Fruit fly (Drosophila melanogaster) whole organism, pupa: Measurements from ENCODE around the gene BBS8.
A peak's percentile ranks its signal among the peaks of the same experiment; 100 is the strongest.

Experiments used
- CG10348 ChIP-seq: fragments of 200-800 bp; sonication (Bioruptor generic); IDR thresholded peaks from 2 replicates; pipeline ENCODE4 v1.3.6; 2022; ENCODE audit warnings: missing biosample characterization, missing genetic modification characterization
- CG12605 ChIP-seq: fragments of 200-800 bp; sonication (Bioruptor generic); IDR thresholded peaks from 2 replicates; pipeline ENCODE4 v1.3.6; 2022; ENCODE audit warnings: missing biosample characterization, missing genetic modification characterization
- CG13204 ChIP-seq: fragments of 200-800 bp; sonication (Bioruptor generic); optimal IDR thresholded peaks from 2 replicates; lab custom pipeline; 2018; ENCODE audit warnings: missing biosample characterization, mild to moderate bottlenecking, missing genetic modification characterization, moderate library complexity
- CG14655 ChIP-seq: fragments of 200-800 bp; sonication (Bioruptor generic); optimal IDR thresholded peaks from 3 replicates; lab custom pipeline; 2017; ENCODE audit warnings: mild to moderate bottlenecking, missing biosample characterization, missing genetic modification reagents, missing genetic modification characterization
- CG15710 ChIP-seq: fragments of 200-800 bp; sonication (Bioruptor generic); optimal IDR thresholded peaks from 2 replicates; lab custom pipeline; 2018; ENCODE audit warnings: missing biosample characterization, mild to moderate bottlenecking, missing genetic modification characterization, moderate library complexity
- CG17806 ChIP-seq: fragments of 200-800 bp; sonication (Bioruptor generic); optimal IDR thresholded peaks from 2 replicates; lab custom pipeline; 2018; ENCODE audit warnings: missing biosample characterization, mild to moderate bottlenecking, missing genetic modification characterization, moderate library complexity
- CG32121 ChIP-seq: fragments of 200-800 bp; sonication (Bioruptor generic); IDR thresholded peaks from 2 replicates; pipeline ENCODE4 v1.3.6; 2022; ENCODE audit warnings: missing biosample characterization, missing genetic modification characterization
- CG34367 ChIP-seq: fragments of 200-800 bp; sonication (Bioruptor generic); optimal IDR thresholded peaks from 2 replicates; lab custom pipeline; 2018; ENCODE audit warnings: missing biosample characterization, mild to moderate bottlenecking, missing genetic modification characterization
- CG4496 ChIP-seq: fragments of 200-800 bp; sonication (Bioruptor generic); IDR thresholded peaks from 3 replicates; pipeline ENCODE4 v1.3.6; 2022; ENCODE audit warnings: missing biosample characterization, missing genetic modification characterization
- CG8159 ChIP-seq: fragments of 200-800 bp; sonication (Bioruptor generic); optimal IDR thresholded peaks from 3 replicates; lab custom pipeline; 2018; ENCODE audit warnings: missing biosample characterization, mild to moderate bottlenecking, missing genetic modification characterization, moderate library complexity
- CG8301 ChIP-seq: fragments of 200-800 bp; sonication (Bioruptor generic); optimal IDR thresholded peaks from 2 replicates; lab custom pipeline; 2018; ENCODE audit warnings: missing biosample characterization, mild to moderate bottlenecking, missing genetic modification characterization
- CG9948 ChIP-seq: fragments of 200-800 bp; sonication (Bioruptor generic); optimal IDR thresholded peaks from 2 replicates; lab custom pipeline; 2018; ENCODE audit warnings: missing biosample characterization, mild to moderate bottlenecking, missing genetic modification characterization, moderate library complexity
- D1 ChIP-seq: fragments of 200-800 bp; sonication (Bioruptor generic); optimal IDR thresholded peaks from 2 replicates; lab custom pipeline; 2018; ENCODE audit warnings: missing biosample characterization, mild to moderate bottlenecking, missing genetic modification characterization, moderate library complexity
- EcR ChIP-seq: fragments of 200-800 bp; sonication (Bioruptor generic); optimal IDR thresholded peaks from 3 replicates; lab custom pipeline; 2019; ENCODE audit warnings: missing biosample characterization, missing genetic modification characterization, mild to moderate bottlenecking, moderate library complexity, missing genetic modification reagents
- Ets98B ChIP-seq: fragments of 200-800 bp; sonication (Bioruptor generic); IDR thresholded peaks from 2 replicates; pipeline ENCODE4 v1.3.6; 2022; ENCODE audit warnings: missing biosample characterization, missing genetic modification characterization
- Pif1A ChIP-seq: fragments of 200-800 bp; sonication (Bioruptor generic); optimal IDR thresholded peaks from 3 replicates; lab custom pipeline; 2016; ENCODE audit warnings: missing biosample characterization, missing genetic modification characterization
- Pif1B ChIP-seq: fragments of 200-800 bp; sonication (Bioruptor generic); optimal IDR thresholded peaks from 3 replicates; lab custom pipeline; 2016; ENCODE audit warnings: missing biosample characterization, missing genetic modification characterization
- Snoo ChIP-seq: fragments of 200-800 bp; sonication (Bioruptor generic); optimal IDR thresholded peaks from 3 replicates; lab custom pipeline; 2017; ENCODE audit warnings: missing biosample characterization, mild to moderate bottlenecking, missing genetic modification characterization, inconsistent platforms
- fd96Ca ChIP-seq: fragments of 200-800 bp; sonication (Bioruptor generic); IDR thresholded peaks from 3 replicates; pipeline ENCODE4 v1.3.6; 2022; ENCODE audit warnings: missing biosample characterization, missing genetic modification characterization
- gl ChIP-seq: fragments of 200-800 bp; sonication (Bioruptor generic); optimal IDR thresholded peaks from 2 replicates; lab custom pipeline; 2018; ENCODE audit warnings: missing biosample characterization, mild to moderate bottlenecking, missing genetic modification characterization
- rn ChIP-seq: fragments of 200-800 bp; sonication (Bioruptor generic); IDR thresholded peaks from 2 replicates; pipeline ENCODE4 v1.3.6; 2022; ENCODE audit warnings: missing biosample characterization, missing genetic modification characterization

The BBS8 gene

dm6 chr2L:413894-414293 lies 8.8 kb upstream of the BBS8 start:
- no peak for TF ChIP-seq Ets98B (GFP tag; lab: Robert Waterston, UW)
- TF ChIP-seq Pif1B (GFP tag; lab: Kevin White, UChicago): no peak
- no peak for TF ChIP-seq gl (tag; lab: Kevin White, UChicago)
- no peak for TF ChIP-seq CG12605 (GFP tag; lab: Robert Waterston, UW)
- no peak for TF ChIP-seq CG4496 (GFP tag; lab: Robert Waterston, UW)
- TF ChIP-seq CG13204: no peak
- no peak for TF ChIP-seq CG8301 (tag; lab: Kevin White, UChicago)
- no peak for TF ChIP-seq CG8159 (tag; lab: Kevin White, UChicago)
- no peak for TF ChIP-seq rn
- TF ChIP-seq CG17806: no peak
- no peak for TF ChIP-seq D1 (tag; lab: Kevin White, UChicago)
- TF ChIP-seq Snoo (tag; lab: Kevin White, UChicago): no peak
- no peak for TF ChIP-seq EcR (GFP tag; lab: Kevin White, UChicago)
- no peak for TF ChIP-seq fd96Ca (GFP tag; lab: Robert Waterston, UW)
- TF ChIP-seq CG14655 (GFP tag; lab: Kevin White, UChicago): no peak
- no peak for TF ChIP-seq CG32121 (GFP tag; lab: Robert Waterston, UW)
- no peak for TF ChIP-seq CG15710 (tag; lab: Kevin White, UChicago)
- no peak for TF ChIP-seq CG34367 (tag; lab: Kevin White, UChicago)

dm6 chr2L:414593-415399 lies 7.9 kb upstream of the BBS8 start, which contains the start of the genes AP-2alpha and ebi:
Gene AP-2alpha (minus strand): TSS chr2L:414777.
Gene ebi (plus strand): TSS chr2L:415067.
- TF ChIP-seq CG13204 (no peak), gl (tag; lab: Kevin White, UChicago) (no peak), fd96Ca (GFP tag; lab: Robert Waterston, UW) (peak; percentile 88), Ets98B (GFP tag; lab: Robert Waterston, UW) (no peak; the same call in 1 of the 2 replicates), CG8301 (tag; lab: Kevin White, UChicago) (peak; percentile 68), CG8159 (tag; lab: Kevin White, UChicago) (peak; percentile 79), CG34367 (tag; lab: Kevin White, UChicago) (peak; percentile 73), CG32121 (GFP tag; lab: Robert Waterston, UW) (peak; percentile 64), Pif1A (GFP tag; lab: Kevin White, UChicago) (peak; percentile 80), Snoo (tag; lab: Kevin White, UChicago) (peak; percentile 80), rn (peak; percentile 62; the same call in 1 of the 2 replicates), CG14655 (GFP tag; lab: Kevin White, UChicago) (peak; percentile 79), CG15710 (tag; lab: Kevin White, UChicago) (peak; percentile 87), CG4496 (GFP tag; lab: Robert Waterston, UW) (peak; percentile 75), Pif1B (GFP tag; lab: Kevin White, UChicago) (peak; percentile 44), D1 (tag; lab: Kevin White, UChicago) (no peak), CG10348 (GFP tag; lab: Robert Waterston, UW) (no peak), CG12605 (GFP tag; lab: Robert Waterston, UW) (no peak; the same call in 1 of the 2 replicates), EcR (GFP tag; lab: Kevin White, UChicago) (no peak), CG9948 (tag; lab: Kevin White, UChicago) (peak; percentile 77), CG17806 (peak; percentile 58)

dm6 chr2L:419620-420184 lies 3.0 kb upstream of the BBS8 start, which contains the start of the genes CG13690 and RpLP1:
Gene CG13690 (minus strand): TSS chr2L:419652.
Gene RpLP1 (plus strand): TSS chr2L:419952.
- TF ChIP-seq EcR (GFP tag; lab: Kevin White, UChicago): peak; percentile 0
- peak; percentile 59 for TF ChIP-seq CG8159 (tag; lab: Kevin White, UChicago)
- peak; percentile 45 for TF ChIP-seq CG14655 (GFP tag; lab: Kevin White, UChicago)
- TF ChIP-seq rn: no peak
- TF ChIP-seq Snoo (tag; lab: Kevin White, UChicago): peak; percentile 82
- peak; percentile 13 for TF ChIP-seq CG8301 (tag; lab: Kevin White, UChicago)
- no peak for TF ChIP-seq CG17806
- TF ChIP-seq Pif1B (GFP tag; lab: Kevin White, UChicago): peak; percentile 41
- peak; percentile 11 for TF ChIP-seq CG9948 (tag; lab: Kevin White, UChicago)
- peak; percentile 40 for TF ChIP-seq CG15710 (tag; lab: Kevin White, UChicago)
- TF ChIP-seq CG34367 (tag; lab: Kevin White, UChicago): peak; percentile 51
- no peak for TF ChIP-seq fd96Ca (GFP tag; lab: Robert Waterston, UW)
- no peak for TF ChIP-seq CG10348 (GFP tag; lab: Robert Waterston, UW)
- peak; percentile 26; the same call in 1 of the 2 replicates for TF ChIP-seq Ets98B (GFP tag; lab: Robert Waterston, UW)
- TF ChIP-seq gl (tag; lab: Kevin White, UChicago): peak; percentile 53
- no peak for TF ChIP-seq D1 (tag; lab: Kevin White, UChicago)
- TF ChIP-seq CG32121 (GFP tag; lab: Robert Waterston, UW): peak; percentile 40; the same call in 1 of the 2 replicates
- peak; percentile 72 for TF ChIP-seq Pif1A (GFP tag; lab: Kevin White, UChicago)
- TF ChIP-seq CG12605 (GFP tag; lab: Robert Waterston, UW): peak; percentile 71
- peak; percentile 54 for TF ChIP-seq CG13204
- peak; percentile 67; the same call in 2 of the 3 replicates for TF ChIP-seq CG4496 (GFP tag; lab: Robert Waterston, UW)

dm6 chr2L:421119-421821 lies 1.4 kb upstream of the BBS8 start, which contains the start of the genes CG11885 and CG13692:
Gene CG11885 (minus strand): TSS chr2L:421450.
Gene CG13692 (plus strand): TSS chr2L:421771.
- no peak for TF ChIP-seq gl (tag; lab: Kevin White, UChicago)
- TF ChIP-seq fd96Ca (GFP tag; lab: Robert Waterston, UW): no peak
- TF ChIP-seq CG32121 (GFP tag; lab: Robert Waterston, UW): no peak
- TF ChIP-seq CG34367 (tag; lab: Kevin White, UChicago): no peak
- no peak for TF ChIP-seq Ets98B (GFP tag; lab: Robert Waterston, UW)
- TF ChIP-seq CG8301 (tag; lab: Kevin White, UChicago): no peak
- TF ChIP-seq Pif1A (GFP tag; lab: Kevin White, UChicago): no peak
- TF ChIP-seq CG13204: no peak
- TF ChIP-seq Snoo (tag; lab: Kevin White, UChicago): peak; percentile 19
- no peak for TF ChIP-seq CG9948 (tag; lab: Kevin White, UChicago)
- TF ChIP-seq CG12605 (GFP tag; lab: Robert Waterston, UW): no peak
- peak; percentile 39; the same call in 2 of the 3 replicates for TF ChIP-seq CG4496 (GFP tag; lab: Robert Waterston, UW)
- no peak for TF ChIP-seq CG8159 (tag; lab: Kevin White, UChicago)
- peak; percentile 3 for TF ChIP-seq EcR (GFP tag; lab: Kevin White, UChicago)
- TF ChIP-seq D1 (tag; lab: Kevin White, UChicago): no peak
- TF ChIP-seq CG15710 (tag; lab: Kevin White, UChicago): no peak
- no peak for TF ChIP-seq rn
